Worm (Caenorhabditis elegans): ENCODE results near the gene C30G12.4.

DNA sequence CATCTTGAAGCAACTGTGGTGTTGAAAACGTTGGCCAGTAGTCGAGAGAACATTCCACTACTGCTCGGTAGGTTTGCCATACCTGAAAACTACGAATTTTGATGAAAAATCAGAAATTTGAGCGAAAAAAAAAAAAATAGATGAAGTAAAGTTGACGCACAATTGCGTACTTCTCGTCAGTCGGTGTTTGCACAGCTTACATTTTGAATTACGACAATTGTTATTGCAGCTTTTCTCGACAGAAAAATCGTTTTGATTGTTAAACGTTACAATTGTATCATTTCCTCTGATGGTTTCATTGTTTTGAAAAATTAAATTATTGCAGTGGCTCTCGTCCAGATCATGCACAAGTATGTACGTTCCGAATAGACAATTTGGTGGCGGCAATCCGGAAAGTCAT, 48.1 kb downstream of the C30G12.4 start, which contains the start of the genes F45E12.5 and cnep-1:
- no peak for TF ChIP-seq mab-5 (tag; optimal IDR thresholded peaks at IDR 0.05)
- no peak for TF ChIP-seq nhr-25 (tag; optimal IDR thresholded peaks at IDR 0.05)
- no peak for TF ChIP-seq nhr-12 (tag; optimal IDR thresholded peaks at IDR 0.05)
- no peak for TF ChIP-seq nhr-10 (tag; optimal IDR thresholded peaks at IDR 0.05)
- TF ChIP-seq ceh-16 (tag; optimal IDR thresholded peaks at IDR 0.05) = no peak
- no peak for TF ChIP-seq unc-39 (tag; optimal IDR thresholded peaks at IDR 0.05)
- no peak for TF ChIP-seq zag-1 (tag; optimal IDR thresholded peaks at IDR 0.05)
- TF ChIP-seq alr-1 (tag; optimal IDR thresholded peaks at IDR 0.05) = no peak
- TF ChIP-seq ama-1 (optimal IDR thresholded peaks at IDR 0.05) = no peak
- TF ChIP-seq egl-27 (tag; optimal IDR thresholded peaks at IDR 0.05) = no peak
- TF ChIP-seq ztf-11 (tag; optimal IDR thresholded peaks at IDR 0.05) = no peak
- no peak for TF ChIP-seq R02D3.7 (tag; optimal IDR thresholded peaks at IDR 0.05)

Data from whole organism, L2 larva.